Worm (Caenorhabditis elegans) whole organism, L2 larva: ENCODE results near the gene hlh-14.
A peak's percentile ranks its signal among the peaks of the same experiment; 100 is the strongest.

Source experiments
- C34F6.9 ChIP-seq: fragments of 150-350 bp; optimal IDR thresholded peaks from 2 replicates; lab custom pipeline; 2014; ENCODE audit warnings: missing biosample characterization, missing genetic modification characterization
- F13H6.1 ChIP-seq: sonication (generic microtip); optimal IDR thresholded peaks from 2 replicates; lab custom pipeline; 2016; ENCODE audit warnings: missing genetic modification characterization, missing compliant biosample characterization
- R02D3.7 ChIP-seq: fragments of 150-350 bp; optimal IDR thresholded peaks from 2 replicates; lab custom pipeline; 2014; ENCODE audit warnings: missing biosample characterization, missing genetic modification characterization
- alr-1 ChIP-seq: fragments of 150-350 bp; optimal IDR thresholded peaks from 2 replicates; lab custom pipeline; 2014; ENCODE audit warnings: missing biosample characterization, missing genetic modification characterization
- blmp-1 ChIP-seq: sonication (generic microtip); optimal IDR thresholded peaks from 2 replicates; lab custom pipeline; 2017; ENCODE audit warnings: missing genetic modification characterization, mild to moderate bottlenecking, missing compliant biosample characterization, antibody characterized with exemption, moderate library complexity; ENCODE audit not compliant: insufficient read depth
- ceh-16 ChIP-seq: fragments of 150-350 bp; optimal IDR thresholded peaks from 2 replicates; lab custom pipeline; 2014; ENCODE audit warnings: missing biosample characterization, missing genetic modification characterization
- ceh-82 ChIP-seq: fragments of 150-350 bp; optimal IDR thresholded peaks from 2 replicates; lab custom pipeline; 2014; ENCODE audit warnings: missing biosample characterization, missing genetic modification characterization
- crh-2 ChIP-seq: sonication (generic microtip); optimal IDR thresholded peaks from 2 replicates; lab custom pipeline; 2017; ENCODE audit warnings: missing biosample characterization, missing genetic modification characterization
- dmd-4 ChIP-seq: sonication (generic microtip); optimal IDR thresholded peaks from 2 replicates; lab custom pipeline; 2017; ENCODE audit warnings: missing biosample characterization, missing genetic modification characterization
- egl-27 ChIP-seq: sonication (generic microtip); optimal IDR thresholded peaks from 3 replicates; lab custom pipeline; 2017; ENCODE audit warnings: missing biosample characterization, missing genetic modification reagents, missing genetic modification characterization
- elt-3 ChIP-seq: sonication (generic microtip); optimal IDR thresholded peaks from 2 replicates; lab custom pipeline; 2017; ENCODE audit warnings: missing biosample characterization, missing genetic modification characterization
- fos-1 ChIP-seq: fragments of 150-350 bp; optimal IDR thresholded peaks from 2 replicates; lab custom pipeline; 2014; ENCODE audit warnings: missing biosample characterization, missing genetic modification characterization
- lin-13 ChIP-seq: fragments of 150-350 bp; optimal IDR thresholded peaks from 2 replicates; lab custom pipeline; 2014; ENCODE audit warnings: missing biosample characterization, missing genetic modification reagents, missing genetic modification characterization
- lsy-2 ChIP-seq, 2 experiments: fragments of 150-350 bp in 1 of 2; sonication (generic microtip) in 1 of 2; optimal IDR thresholded peaks; 2 replicates each; lab custom pipeline; 2014 to 2017; ENCODE audit warnings: missing biosample characterization in 2 of 2, missing genetic modification characterization in 2 of 2
- mab-5 ChIP-seq: fragments of 150-350 bp; optimal IDR thresholded peaks from 2 replicates; lab custom pipeline; 2014; ENCODE audit warnings: missing biosample characterization, missing genetic modification characterization
- mbf-1 ChIP-seq: sonication (generic microtip); optimal IDR thresholded peaks from 2 replicates; lab custom pipeline; 2017; ENCODE audit warnings: missing biosample characterization, missing genetic modification characterization
- nhr-11 ChIP-seq: fragments of 150-350 bp; optimal IDR thresholded peaks from 2 replicates; lab custom pipeline; 2014; ENCODE audit warnings: missing biosample characterization, missing genetic modification characterization
- nhr-12 ChIP-seq: fragments of 150-350 bp; optimal IDR thresholded peaks from 2 replicates; lab custom pipeline; 2014; ENCODE audit warnings: missing biosample characterization, missing genetic modification characterization
- nhr-21 ChIP-seq: fragments of 150-350 bp; optimal IDR thresholded peaks from 2 replicates; lab custom pipeline; 2014; ENCODE audit warnings: missing biosample characterization, missing genetic modification characterization
- nhr-23 ChIP-seq: fragments of 150-350 bp; optimal IDR thresholded peaks from 2 replicates; lab custom pipeline; 2014; ENCODE audit warnings: missing biosample characterization, missing genetic modification reagents, missing genetic modification characterization
- nhr-25 ChIP-seq: fragments of 150-350 bp; sonication (generic microtip); optimal IDR thresholded peaks from 3 replicates; lab custom pipeline; 2014; ENCODE audit warnings: missing biosample characterization, missing genetic modification characterization
- nhr-77 ChIP-seq: fragments of 150-350 bp; optimal IDR thresholded peaks from 2 replicates; lab custom pipeline; 2014; ENCODE audit warnings: missing biosample characterization, missing genetic modification characterization
- peb-1 ChIP-seq: fragments of 150-350 bp; optimal IDR thresholded peaks from 2 replicates; lab custom pipeline; 2014; ENCODE audit warnings: missing biosample characterization, missing genetic modification characterization
- skn-1 ChIP-seq: sonication (generic microtip); optimal IDR thresholded peaks from 2 replicates; lab custom pipeline; 2017; ENCODE audit warnings: missing biosample characterization, missing genetic modification characterization
- sma-3 ChIP-seq: sonication (generic microtip); optimal IDR thresholded peaks from 2 replicates; lab custom pipeline; 2016; ENCODE audit warnings: missing genetic modification reagents, missing genetic modification characterization, missing compliant biosample characterization
- sma-9 ChIP-seq, 2 experiments: fragments of 150-350 bp in 1 of 2; sonication (generic microtip) in 1 of 2; optimal IDR thresholded peaks; 2 replicates each; lab custom pipeline; 2014 to 2016; ENCODE audit warnings: missing genetic modification characterization in 2 of 2, mild to moderate bottlenecking in 1 of 2, missing biosample characterization in 1 of 2, missing compliant biosample characterization in 1 of 2, missing genetic modification reagents in 1 of 2, moderate library complexity in 1 of 2
- snpc-4 ChIP-seq: fragments of 150-350 bp; optimal IDR thresholded peaks from 2 replicates; lab custom pipeline; 2014; ENCODE audit warnings: missing biosample characterization, missing genetic modification characterization
- unc-39 ChIP-seq: fragments of 150-350 bp; optimal IDR thresholded peaks from 2 replicates; lab custom pipeline; 2014; ENCODE audit warnings: missing biosample characterization, missing genetic modification characterization
- unc-55 ChIP-seq: fragments of 150-350 bp; sonication (generic microtip); optimal IDR thresholded peaks from 3 replicates; lab custom pipeline; 2014; ENCODE audit warnings: missing biosample characterization, missing genetic modification reagents, missing genetic modification characterization
- zag-1 ChIP-seq: fragments of 150-350 bp; optimal IDR thresholded peaks from 2 replicates; lab custom pipeline; 2014; ENCODE audit warnings: missing biosample characterization, missing genetic modification characterization
- ztf-1 ChIP-seq: fragments of 200-800 bp; sonication (Bioruptor generic); conservative IDR thresholded peaks from 2 replicates; pipeline ENCODE4 v1.3.6; 2022; ENCODE audit warnings: missing genetic modification characterization, missing compliant biosample characterization
- ztf-11 ChIP-seq: sonication (generic microtip); optimal IDR thresholded peaks from 2 replicates; lab custom pipeline; 2017; ENCODE audit warnings: missing biosample characterization, missing genetic modification characterization

hlh-14 gene

DNA sequence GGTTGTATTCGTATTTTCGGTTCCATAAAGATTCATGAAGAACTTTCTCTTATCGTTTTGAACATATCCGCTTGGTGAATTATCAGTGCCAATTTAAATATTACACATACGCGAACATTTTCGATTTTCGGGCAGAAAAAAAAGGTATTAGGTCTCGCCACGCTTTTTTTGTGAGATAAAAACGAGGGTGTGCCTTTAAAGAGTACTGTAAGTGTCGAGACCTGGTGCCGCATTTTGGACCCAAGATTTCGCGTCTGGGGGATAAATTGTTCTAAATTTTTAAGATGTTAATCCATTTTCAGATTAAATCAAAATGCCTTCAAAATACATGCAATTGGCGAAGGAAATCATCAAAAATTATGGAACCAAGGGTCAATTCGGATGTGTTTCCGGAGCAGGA, 44.8 kb downstream of the hlh-14 start, which contains the start of gene C25H3.3:
Gene C25H3.3, plus strand, starts transcription at position 301 of the 400 bp plus-strand sequence.
- TF ChIP-seq ceh-16 (tag; lab: Kevin White, UChicago) (no peak), alr-1 (no peak), nhr-12 (tag; lab: Kevin White, UChicago) (no peak), lin-13 (GFP tag; lab: Kevin White, UChicago) (no peak), egl-27 (tag; lab: Kevin White, UChicago) (no peak), unc-39 (tag; lab: Kevin White, UChicago) (no peak), R02D3.7 (tag; lab: Kevin White, UChicago) (no peak), dmd-4 (tag; lab: Kevin White, UChicago) (no peak), nhr-11 (no peak), unc-55 (GFP tag; lab: Kevin White, UChicago) (no peak), skn-1 (no peak), peb-1 (tag; lab: Kevin White, UChicago) (no peak), sma-9 (GFP tag; optimal IDR thresholded peaks at IDR 0.05; lab: Kevin White, UChicago) (no peak), sma-9 (tag; optimal IDR thresholded peaks at IDR 0.05; lab: Kevin White, UChicago) (no peak), nhr-77 (tag; lab: Kevin White, UChicago) (no peak)

- TF ChIP-seq fos-1 (tag; lab: Kevin White, UChicago) (no peak), ceh-82 (tag; lab: Kevin White, UChicago) (no peak), elt-3 (tag; lab: Kevin White, UChicago) (no peak), peb-1 (tag; lab: Kevin White, UChicago) (no peak), nhr-77 (tag; lab: Kevin White, UChicago) (no peak), lsy-2 (tag; optimal IDR thresholded peaks at IDR 0.05; lab: Kevin White, UChicago) (peak in 1 of 2 experiments; percentile 39), mab-5 (no peak), C34F6.9 (peak; percentile 11), crh-2 (tag; lab: Kevin White, UChicago) (no peak), nhr-12 (tag; lab: Kevin White, UChicago) (no peak)
Measured at ce11 chrII:5691216-5691771, 47.4 kb downstream of the hlh-14 start, which contains the start of the genes ndub-5 and eif-2D. Gene ndub-5 (minus strand): TSS chrII:5691353. Gene eif-2D (plus strand): TSS chrII:5691721.

- TF ChIP-seq ceh-82 (tag; lab: Kevin White, UChicago), result no peak
- peak; percentile 10 for TF ChIP-seq sma-3 (GFP tag; lab: Kevin White, UChicago)
- TF ChIP-seq nhr-25 (tag; lab: Kevin White, UChicago), result peak; percentile 41
- TF ChIP-seq zag-1 (tag; lab: Kevin White, UChicago), result no peak
- TF ChIP-seq F13H6.1 (tag; lab: Kevin White, UChicago), result peak; percentile 13
- no peak for TF ChIP-seq blmp-1 (tag; lab: Kevin White, UChicago)
- no peak for TF ChIP-seq ceh-16 (tag; lab: Kevin White, UChicago)
- no peak for TF ChIP-seq ztf-11 (tag; lab: Kevin White, UChicago)
- TF ChIP-seq mbf-1, result no peak
- TF ChIP-seq dmd-4 (tag; lab: Kevin White, UChicago), result no peak
- peak; percentile 59 for TF ChIP-seq crh-2 (tag; lab: Kevin White, UChicago)
- peak; percentile 33 for TF ChIP-seq fos-1 (tag; lab: Kevin White, UChicago)
- peak; percentile 21 for TF ChIP-seq nhr-21 (tag; lab: Kevin White, UChicago)
- TF ChIP-seq snpc-4, result no peak
- TF ChIP-seq nhr-23 (tag; lab: Kevin White, UChicago), result no peak
- no peak for TF ChIP-seq elt-3 (tag; lab: Kevin White, UChicago)
- peak in 1 of 2 experiments; percentile 43 for TF ChIP-seq lsy-2 (tag; optimal IDR thresholded peaks at IDR 0.05; lab: Kevin White, UChicago)
- TF ChIP-seq unc-55 (GFP tag; lab: Kevin White, UChicago), result peak; percentile 16
- TF ChIP-seq ztf-1, result no peak
- TF ChIP-seq C34F6.9, result peak; percentile 47
- TF ChIP-seq, all 48 proteins: peak for 9
Measured at ce11 chrII:5688959-5689358, 49.7 kb downstream of the hlh-14 start, which contains the start of gene C25H3.11. Gene C25H3.11 (minus strand): TSS chrII:5689040.
